Worm (Caenorhabditis elegans) whole organism, L4 larva: ENCODE data around the gene T28A8.5.

Source experiments
- F10B5.3 ChIP-seq: sonication (generic microtip); optimal IDR thresholded peaks from 2 replicates; lab custom pipeline; 2016; ENCODE audit warnings: mild to moderate bottlenecking, missing genetic modification characterization, missing compliant biosample characterization
- F37D6.2 ChIP-seq: sonication (generic microtip); optimal IDR thresholded peaks from 2 replicates; lab custom pipeline; 2016; ENCODE audit warnings: mild to moderate bottlenecking, missing genetic modification characterization, missing compliant biosample characterization
- F44E2.7 ChIP-seq: fragments of 200-800 bp; sonication (Bioruptor generic); IDR thresholded peaks from 2 replicates; pipeline ENCODE4 v2.1.2; 2022; ENCODE audit warnings: missing genetic modification characterization, missing compliant biosample characterization
- R02D3.7 ChIP-seq: fragments of 150-350 bp; sonication (generic microtip); optimal IDR thresholded peaks from 3 replicates; lab custom pipeline; 2014; ENCODE audit warnings: missing biosample characterization, missing genetic modification characterization
- T26A8.4 ChIP-seq: fragments of 200-800 bp; sonication (Bioruptor generic); IDR thresholded peaks from 2 replicates; pipeline ENCODE4 v1.3.6; 2022; ENCODE audit warnings: missing genetic modification characterization, missing compliant biosample characterization
- Y105C5A.15 ChIP-seq: fragments of 200-800 bp; sonication (Bioruptor generic); IDR thresholded peaks from 2 replicates; pipeline ENCODE4 v1.3.6; 2022; ENCODE audit warnings: missing genetic modification characterization, missing compliant biosample characterization
- Y75B8A.6 ChIP-seq: fragments of 200-800 bp; sonication (Bioruptor generic); IDR thresholded peaks from 2 replicates; pipeline ENCODE4 v1.3.6; 2022; ENCODE audit warnings: missing genetic modification reagents, missing genetic modification characterization, missing compliant biosample characterization
- ZK337.2 ChIP-seq: fragments of 200-800 bp; sonication (Bioruptor generic); IDR thresholded peaks from 2 replicates; pipeline ENCODE4 v1.3.6; 2022; ENCODE audit warnings: missing genetic modification reagents, missing genetic modification characterization, missing compliant biosample characterization
- aly-2 ChIP-seq: sonication (generic microtip); optimal IDR thresholded peaks from 2 replicates; lab custom pipeline; 2018; ENCODE audit warnings: missing biosample characterization, missing genetic modification characterization
- arid-1 ChIP-seq: fragments of 200-800 bp; sonication (Bioruptor generic); conservative IDR thresholded peaks from 2 replicates; pipeline ENCODE4 v1.3.6; 2022; ENCODE audit warnings: missing genetic modification reagents, missing genetic modification characterization, missing compliant biosample characterization
- attf-4 ChIP-seq: sonication (generic microtip); optimal IDR thresholded peaks from 3 replicates; lab custom pipeline; 2017; ENCODE audit warnings: missing biosample characterization, missing genetic modification characterization
- ceh-28 ChIP-seq: fragments of 150-350 bp; optimal IDR thresholded peaks from 2 replicates; lab custom pipeline; 2014; ENCODE audit warnings: missing biosample characterization, missing genetic modification reagents, missing genetic modification characterization
- ceh-32 ChIP-seq: sonication (generic microtip); optimal IDR thresholded peaks from 2 replicates; lab custom pipeline; 2016; ENCODE audit warnings: mild to moderate bottlenecking, missing genetic modification characterization, missing compliant biosample characterization; ENCODE audit not compliant: poor library complexity
- ces-1 ChIP-seq: fragments of 150-350 bp; sonication (generic microtip); optimal IDR thresholded peaks from 4 replicates; lab custom pipeline; 2014; ENCODE audit warnings: missing biosample characterization, missing genetic modification reagents, missing genetic modification characterization
- cey-2 ChIP-seq: sonication (generic microtip); optimal IDR thresholded peaks from 3 replicates; lab custom pipeline; 2017; ENCODE audit warnings: missing genetic modification characterization, mild to moderate bottlenecking, missing compliant biosample characterization, antibody characterized with exemption, borderline replicate concordance; ENCODE audit not compliant: insufficient read depth
- ctbp-1 ChIP-seq: fragments of 200-800 bp; sonication (Bioruptor generic); IDR thresholded peaks from 2 replicates; pipeline ENCODE4 v1.3.6; 2022; ENCODE audit warnings: missing genetic modification reagents, missing genetic modification characterization, missing compliant biosample characterization
- daf-16 ChIP-seq, 3 experiments: sonication (generic microtip); optimal IDR thresholded peaks; 2 replicates each; lab custom pipeline; 2016 to 2017; ENCODE audit warnings: missing genetic modification characterization in 3 of 3, missing genetic modification reagents in 3 of 3, mild to moderate bottlenecking in 2 of 3, missing compliant biosample characterization in 2 of 3, missing biosample characterization in 1 of 3, moderate library complexity in 1 of 3
- dpl-1 ChIP-seq: fragments of 150-350 bp; optimal IDR thresholded peaks from 2 replicates; lab custom pipeline; 2014; ENCODE audit warnings: missing biosample characterization, missing genetic modification reagents, missing genetic modification characterization
- egl-27 ChIP-seq: sonication (generic microtip); optimal IDR thresholded peaks from 3 replicates; lab custom pipeline; 2017; ENCODE audit warnings: missing biosample characterization, missing genetic modification reagents, missing genetic modification characterization
- fkh-10 ChIP-seq: fragments of 150-350 bp; optimal IDR thresholded peaks from 2 replicates; lab custom pipeline; 2014; ENCODE audit warnings: missing biosample characterization, missing genetic modification reagents, missing genetic modification characterization
- hlh-11 ChIP-seq: fragments of 200-800 bp; sonication (Bioruptor generic); optimal IDR thresholded peaks from 2 replicates; lab custom pipeline; 2018; ENCODE audit warnings: mild to moderate bottlenecking, missing genetic modification characterization, missing compliant biosample characterization
- hlh-30 ChIP-seq: sonication (generic microtip); optimal IDR thresholded peaks from 2 replicates; lab custom pipeline; 2017; ENCODE audit warnings: antibody characterized with exemption, mild to moderate bottlenecking, missing genetic modification characterization, missing compliant biosample characterization; ENCODE audit not compliant: insufficient read depth
- hmg-1.1 ChIP-seq: fragments of 200-800 bp; sonication (Bioruptor generic); IDR thresholded peaks from 2 replicates; pipeline ENCODE4 v1.3.6; 2022; ENCODE audit warnings: missing genetic modification reagents, missing genetic modification characterization, missing compliant biosample characterization
- jun-1 ChIP-seq: fragments of 150-350 bp; optimal IDR thresholded peaks from 2 replicates; lab custom pipeline; 2014; ENCODE audit warnings: missing biosample characterization, missing genetic modification reagents, missing genetic modification characterization
- lin-1 ChIP-seq: fragments of 200-800 bp; sonication (Bioruptor generic); IDR thresholded peaks from 2 replicates; pipeline ENCODE4 v1.3.6; 2022; ENCODE audit warnings: missing genetic modification reagents, missing genetic modification characterization, missing compliant biosample characterization
- lin-29 ChIP-seq: fragments of 200-800 bp; sonication (Bioruptor generic); IDR thresholded peaks from 2 replicates; pipeline ENCODE4 v1.3.6; 2022; ENCODE audit warnings: missing genetic modification reagents, missing genetic modification characterization, missing compliant biosample characterization
- lin-38 ChIP-seq: fragments of 200-800 bp; sonication (Bioruptor generic); IDR thresholded peaks from 2 replicates; pipeline ENCODE4 v1.3.6; 2022; ENCODE audit warnings: missing genetic modification reagents, missing genetic modification characterization, missing compliant biosample characterization
- lin-39 ChIP-seq: fragments of 150-350 bp; optimal IDR thresholded peaks from 2 replicates; lab custom pipeline; 2014; ENCODE audit warnings: missing biosample characterization, missing genetic modification reagents, missing genetic modification characterization
- lsy-2 ChIP-seq, 2 experiments: fragments of 150-350 bp in 1 of 2; sonication (generic microtip) in 1 of 2; optimal IDR thresholded peaks; 2 replicates each; lab custom pipeline; 2014 to 2017; ENCODE audit warnings: missing biosample characterization in 2 of 2, missing genetic modification characterization in 2 of 2
- madf-9 ChIP-seq: fragments of 200-800 bp; sonication (Bioruptor generic); conservative IDR thresholded peaks from 2 replicates; pipeline ENCODE4 v1.3.6; 2022; ENCODE audit warnings: missing genetic modification reagents, missing genetic modification characterization, missing compliant biosample characterization
- mdt-29 ChIP-seq: fragments of 200-800 bp; sonication (Bioruptor generic); IDR thresholded peaks from 2 replicates; pipeline ENCODE4 v1.3.6; 2022; ENCODE audit warnings: missing genetic modification reagents, missing genetic modification characterization, missing compliant biosample characterization
- nhr-102 ChIP-seq: sonication (generic microtip); optimal IDR thresholded peaks from 2 replicates; lab custom pipeline; 2016; ENCODE audit warnings: mild to moderate bottlenecking, missing genetic modification characterization, moderate library complexity, missing compliant biosample characterization
- nhr-111 ChIP-seq: fragments of 200-800 bp; sonication (Bioruptor generic); optimal IDR thresholded peaks from 2 replicates; lab custom pipeline; 2018; ENCODE audit warnings: mild to moderate bottlenecking, missing genetic modification characterization, missing compliant biosample characterization
- nhr-237 ChIP-seq: sonication (generic microtip); optimal IDR thresholded peaks from 2 replicates; lab custom pipeline; 2017; ENCODE audit warnings: missing biosample characterization, missing genetic modification characterization
- nhr-25 ChIP-seq: sonication (generic microtip); optimal IDR thresholded peaks from 2 replicates; lab custom pipeline; 2017; ENCODE audit warnings: missing genetic modification characterization, mild to moderate bottlenecking, missing compliant biosample characterization, antibody characterized with exemption, moderate library complexity, borderline replicate concordance; ENCODE audit not compliant: insufficient read depth
- nhr-28 ChIP-seq: fragments of 150-350 bp; optimal IDR thresholded peaks from 2 replicates; lab custom pipeline; 2014; ENCODE audit warnings: missing biosample characterization, missing genetic modification characterization
- nhr-42 ChIP-seq: fragments of 200-800 bp; sonication (Bioruptor generic); IDR thresholded peaks from 2 replicates; pipeline ENCODE4 v1.3.6; 2022; ENCODE audit warnings: missing genetic modification characterization, missing compliant biosample characterization
- nhr-6 ChIP-seq: fragments of 150-350 bp; optimal IDR thresholded peaks from 2 replicates; lab custom pipeline; 2014; ENCODE audit warnings: missing biosample characterization, missing genetic modification characterization
- php-3 ChIP-seq: fragments of 200-800 bp; sonication (Bioruptor generic); IDR thresholded peaks from 2 replicates; pipeline ENCODE4 v1.3.6; 2022; ENCODE audit warnings: missing genetic modification reagents, missing genetic modification characterization, missing compliant biosample characterization
- pqm-1 ChIP-seq: sonication (generic microtip); optimal IDR thresholded peaks from 2 replicates; lab custom pipeline; 2017; ENCODE audit warnings: missing biosample characterization, missing genetic modification characterization
- snpc-1.2 ChIP-seq: fragments of 200-800 bp; sonication (Bioruptor generic); IDR thresholded peaks from 2 replicates; pipeline ENCODE4 v1.3.6; 2022; ENCODE audit warnings: missing genetic modification reagents, missing genetic modification characterization, missing compliant biosample characterization
- spr-1 ChIP-seq: sonication (generic microtip); optimal IDR thresholded peaks from 2 replicates; lab custom pipeline; 2016; ENCODE audit warnings: mild to moderate bottlenecking, missing genetic modification characterization, missing compliant biosample characterization
- spr-3 ChIP-seq: fragments of 200-800 bp; sonication (Bioruptor generic); optimal IDR thresholded peaks from 2 replicates; lab custom pipeline; 2018; ENCODE audit warnings: mild to moderate bottlenecking, missing genetic modification characterization, missing compliant biosample characterization
- tag-97 ChIP-seq: fragments of 200-800 bp; sonication (Bioruptor generic); IDR thresholded peaks from 2 replicates; pipeline ENCODE4 v1.3.6; 2022; ENCODE audit warnings: missing genetic modification characterization, missing compliant biosample characterization
- tra-1 ChIP-seq: fragments of 200-800 bp; sonication (Bioruptor generic); IDR thresholded peaks from 2 replicates; pipeline ENCODE4 v1.3.6; 2022; ENCODE audit warnings: missing genetic modification reagents, missing genetic modification characterization, missing compliant biosample characterization
- vab-7 ChIP-seq: fragments of 200-800 bp; sonication (Bioruptor generic); IDR thresholded peaks from 2 replicates; pipeline ENCODE4 v1.3.6; 2022; ENCODE audit warnings: missing genetic modification reagents, missing genetic modification characterization, missing compliant biosample characterization
- zfp-2 ChIP-seq: sonication (generic microtip); optimal IDR thresholded peaks from 2 replicates; lab custom pipeline; 2016; ENCODE audit warnings: mild to moderate bottlenecking, missing genetic modification characterization, missing compliant biosample characterization
- zip-11 ChIP-seq: fragments of 200-800 bp; sonication (Bioruptor generic); IDR thresholded peaks from 2 replicates; pipeline ENCODE4 v1.3.6; 2022; ENCODE audit warnings: missing genetic modification characterization, missing compliant biosample characterization

The T28A8.5 gene

ce11 chrIII:13464493-13465362 lies 36.7 kb upstream of the T28A8.5 start, which contains the start of gene kel-3 (continued):
- TF ChIP-seq T26A8.4 (GFP tag; lab: Robert Waterston, UW), result peak; percentile 93
- peak; percentile 63 to 86 for TF ChIP-seq lsy-2 (tag; optimal IDR thresholded peaks at IDR 0.05; lab: Kevin White, UChicago)
- TF ChIP-seq ces-1 (GFP tag; lab: Kevin White, UChicago), result no peak
- peak; percentile 9 for TF ChIP-seq madf-9 (GFP tag; lab: Robert Waterston, UW)
- 0 out of 2 replicates have a peak, but pooled peaks have one; percentile 17 for TF ChIP-seq zip-11 (GFP tag; lab: Robert Waterston, UW)
- TF ChIP-seq tag-97 (GFP tag; lab: Robert Waterston, UW), result no peak
- TF ChIP-seq nhr-111 (GFP tag; lab: Kevin White, UChicago), result no peak
- peak; percentile 30 for TF ChIP-seq zfp-2 (tag; lab: Kevin White, UChicago)
- TF ChIP-seq Y105C5A.15, result peak; percentile 83
- peak; percentile 90 for TF ChIP-seq nhr-102 (tag; lab: Kevin White, UChicago)
- TF ChIP-seq snpc-1.2 (GFP tag; lab: Robert Waterston, UW), result peak; percentile 72
- no peak for TF ChIP-seq jun-1 (tag; lab: Kevin White, UChicago)
- peak; percentile 79 for TF ChIP-seq ctbp-1 (GFP tag; lab: Robert Waterston, UW)
- peak; percentile 80 for TF ChIP-seq lin-38 (GFP tag; lab: Robert Waterston, UW)
- TF ChIP-seq lin-29 (GFP tag; lab: Robert Waterston, UW), result no peak; the same call in 1 of the 2 replicates
- TF ChIP-seq nhr-42 (GFP tag; lab: Robert Waterston, UW), result peak; percentile 86
- peak; percentile 7 for TF ChIP-seq dpl-1 (GFP tag; lab: Kevin White, UChicago)
- TF ChIP-seq mdt-29 (GFP tag; lab: Robert Waterston, UW), result peak; percentile 82
- TF ChIP-seq pqm-1, result peak; percentile 93
- TF ChIP-seq aly-2 (tag; lab: Kevin White, UChicago), result peak; percentile 95
- peak; percentile 81 for TF ChIP-seq lin-1
- TF ChIP-seq hmg-1.1 (GFP tag; lab: Robert Waterston, UW), result peak; percentile 67; the same call in 1 of the 2 replicates
- TF ChIP-seq R02D3.7 (tag; lab: Kevin White, UChicago), result no peak
- no peak for TF ChIP-seq nhr-25 (tag; lab: Kevin White, UChicago)
- peak; percentile 98 for TF ChIP-seq hlh-11
- TF ChIP-seq vab-7 (GFP tag; lab: Robert Waterston, UW), result 0 out of 2 replicates have a peak, but pooled peaks have one; percentile 8
- no peak for TF ChIP-seq F44E2.7 (GFP tag; lab: Robert Waterston, UW)
- peak; percentile 58 for TF ChIP-seq lin-39 (tag; lab: Kevin White, UChicago)
- peak; percentile 63 for TF ChIP-seq cey-2 (tag; lab: Kevin White, UChicago)
- TF ChIP-seq ceh-28, result no peak
- peak; percentile 63 for TF ChIP-seq nhr-237 (tag; lab: Kevin White, UChicago)
- peak; percentile 70; the same call in 1 of the 2 replicates for TF ChIP-seq Y75B8A.6
- TF ChIP-seq F10B5.3 (tag; lab: Kevin White, UChicago), result peak; percentile 76
- TF ChIP-seq spr-1, result peak; percentile 58
- TF ChIP-seq egl-27 (tag; lab: Kevin White, UChicago), result no peak
- TF ChIP-seq attf-4 (tag; lab: Kevin White, UChicago), result peak; percentile 34
- TF ChIP-seq daf-16 (GFP tag; optimal IDR thresholded peaks at IDR 0.05; lab: Kevin White, UChicago), result peak; percentile 50 to 61
- peak; percentile 79 for TF ChIP-seq daf-16 (tag; optimal IDR thresholded peaks at IDR 0.05; lab: Kevin White, UChicago)
- TF ChIP-seq arid-1 (GFP tag; lab: Robert Waterston, UW), result peak; percentile 86
- no peak for TF ChIP-seq fkh-10 (GFP tag; lab: Kevin White, UChicago)
- TF ChIP-seq tra-1, result peak; percentile 70
- peak; percentile 76 for TF ChIP-seq hlh-30
- TF ChIP-seq nhr-28 (tag; lab: Kevin White, UChicago), result peak; percentile 91
- TF ChIP-seq ceh-32 (tag; lab: Kevin White, UChicago), result no peak
- peak; percentile 74 for TF ChIP-seq spr-3
- TF ChIP-seq php-3 (GFP tag; lab: Robert Waterston, UW), result peak; percentile 89
- no peak for TF ChIP-seq ZK337.2 (GFP tag; lab: Robert Waterston, UW)
- no peak for TF ChIP-seq F37D6.2 (tag; lab: Kevin White, UChicago)
- TF ChIP-seq nhr-6 (tag; lab: Kevin White, UChicago), result peak; percentile 85
